Worm (Caenorhabditis elegans) whole organism, L4 larva: ENCODE measurements around the gene T01D3.6.

Source experiments
- D1046.2 ChIP-seq: fragments of 200-800 bp; sonication (Bioruptor generic); IDR thresholded peaks from 2 replicates; pipeline ENCODE4 v1.3.6; 2022; ENCODE audit warnings: missing genetic modification characterization, missing compliant biosample characterization
- F37D6.2 ChIP-seq: sonication (generic microtip); optimal IDR thresholded peaks from 2 replicates; lab custom pipeline; 2016; ENCODE audit warnings: mild to moderate bottlenecking, missing genetic modification characterization, missing compliant biosample characterization
- F49E8.2 ChIP-seq: sonication (generic microtip); optimal IDR thresholded peaks from 2 replicates; lab custom pipeline; 2016; ENCODE audit warnings: missing compliant biosample characterization, mild to moderate bottlenecking, missing genetic modification characterization, borderline replicate concordance
- R02D3.7 ChIP-seq: fragments of 150-350 bp; sonication (generic microtip); optimal IDR thresholded peaks from 3 replicates; lab custom pipeline; 2014; ENCODE audit warnings: missing biosample characterization, missing genetic modification characterization
- T20F7.1 ChIP-seq: fragments of 200-800 bp; sonication (Bioruptor generic); optimal IDR thresholded peaks from 2 replicates; lab custom pipeline; 2018; ENCODE audit warnings: mild to moderate bottlenecking, missing genetic modification characterization, missing compliant biosample characterization
- T26A8.4 ChIP-seq: fragments of 200-800 bp; sonication (Bioruptor generic); IDR thresholded peaks from 2 replicates; pipeline ENCODE4 v1.3.6; 2022; ENCODE audit warnings: missing genetic modification characterization, missing compliant biosample characterization
- Y48G9A.11 ChIP-seq: fragments of 200-800 bp; sonication (Bioruptor generic); IDR thresholded peaks from 2 replicates; pipeline ENCODE4 v1.3.6; 2022; ENCODE audit warnings: missing genetic modification reagents, missing genetic modification characterization, missing compliant biosample characterization
- Y5F2A.4 ChIP-seq: fragments of 200-800 bp; sonication (Bioruptor generic); optimal IDR thresholded peaks from 2 replicates; lab custom pipeline; 2018; ENCODE audit warnings: mild to moderate bottlenecking, missing genetic modification characterization, missing compliant biosample characterization
- ZK337.2 ChIP-seq: fragments of 200-800 bp; sonication (Bioruptor generic); IDR thresholded peaks from 2 replicates; pipeline ENCODE4 v1.3.6; 2022; ENCODE audit warnings: missing genetic modification reagents, missing genetic modification characterization, missing compliant biosample characterization
- ceh-28 ChIP-seq: fragments of 150-350 bp; optimal IDR thresholded peaks from 2 replicates; lab custom pipeline; 2014; ENCODE audit warnings: missing biosample characterization, missing genetic modification reagents, missing genetic modification characterization
- ceh-32 ChIP-seq: sonication (generic microtip); optimal IDR thresholded peaks from 2 replicates; lab custom pipeline; 2016; ENCODE audit warnings: mild to moderate bottlenecking, missing genetic modification characterization, missing compliant biosample characterization; ENCODE audit not compliant: poor library complexity
- ceh-82 ChIP-seq: sonication (generic microtip); optimal IDR thresholded peaks from 2 replicates; lab custom pipeline; 2017; ENCODE audit warnings: missing biosample characterization, missing genetic modification characterization
- ces-1 ChIP-seq: fragments of 150-350 bp; sonication (generic microtip); optimal IDR thresholded peaks from 4 replicates; lab custom pipeline; 2014; ENCODE audit warnings: missing biosample characterization, missing genetic modification reagents, missing genetic modification characterization
- ctbp-1 ChIP-seq: fragments of 200-800 bp; sonication (Bioruptor generic); IDR thresholded peaks from 2 replicates; pipeline ENCODE4 v1.3.6; 2022; ENCODE audit warnings: missing genetic modification reagents, missing genetic modification characterization, missing compliant biosample characterization
- duxl-1 ChIP-seq: sonication (generic microtip); optimal IDR thresholded peaks from 2 replicates; lab custom pipeline; 2016; ENCODE audit warnings: mild to moderate bottlenecking, missing genetic modification characterization, moderate library complexity, missing compliant biosample characterization; ENCODE audit not compliant: poor library complexity
- egl-27 ChIP-seq: sonication (generic microtip); optimal IDR thresholded peaks from 3 replicates; lab custom pipeline; 2017; ENCODE audit warnings: missing biosample characterization, missing genetic modification reagents, missing genetic modification characterization
- gei-8 ChIP-seq: fragments of 200-800 bp; sonication (Bioruptor generic); optimal IDR thresholded peaks from 2 replicates; lab custom pipeline; 2018; ENCODE audit warnings: mild to moderate bottlenecking, missing genetic modification characterization, missing compliant biosample characterization
- hif-1 ChIP-seq, 2 experiments: sonication (generic microtip); optimal IDR thresholded peaks; 2 replicates each; lab custom pipeline; 2016 to 2017; ENCODE audit warnings: missing compliant biosample characterization in 2 of 2, missing genetic modification characterization in 2 of 2, missing genetic modification reagents in 2 of 2, missing genotype in 2 of 2, mild to moderate bottlenecking in 1 of 2
- hlh-11 ChIP-seq: fragments of 200-800 bp; sonication (Bioruptor generic); optimal IDR thresholded peaks from 2 replicates; lab custom pipeline; 2018; ENCODE audit warnings: mild to moderate bottlenecking, missing genetic modification characterization, missing compliant biosample characterization
- hlh-30 ChIP-seq: sonication (generic microtip); optimal IDR thresholded peaks from 2 replicates; lab custom pipeline; 2017; ENCODE audit warnings: antibody characterized with exemption, mild to moderate bottlenecking, missing genetic modification characterization, missing compliant biosample characterization; ENCODE audit not compliant: insufficient read depth
- hmg-1.1 ChIP-seq: fragments of 200-800 bp; sonication (Bioruptor generic); IDR thresholded peaks from 2 replicates; pipeline ENCODE4 v1.3.6; 2022; ENCODE audit warnings: missing genetic modification reagents, missing genetic modification characterization, missing compliant biosample characterization
- jun-1 ChIP-seq: fragments of 150-350 bp; optimal IDR thresholded peaks from 2 replicates; lab custom pipeline; 2014; ENCODE audit warnings: missing biosample characterization, missing genetic modification reagents, missing genetic modification characterization
- lim-7 ChIP-seq: fragments of 200-800 bp; sonication (Bioruptor generic); IDR thresholded peaks from 2 replicates; pipeline ENCODE4 v1.3.6; 2022; ENCODE audit warnings: missing genetic modification characterization, missing compliant biosample characterization
- lin-13 ChIP-seq: fragments of 150-350 bp; optimal IDR thresholded peaks from 2 replicates; lab custom pipeline; 2014; ENCODE audit warnings: missing biosample characterization, missing genetic modification reagents, missing genetic modification characterization
- lin-29 ChIP-seq: fragments of 200-800 bp; sonication (Bioruptor generic); IDR thresholded peaks from 2 replicates; pipeline ENCODE4 v1.3.6; 2022; ENCODE audit warnings: missing genetic modification reagents, missing genetic modification characterization, missing compliant biosample characterization
- lin-38 ChIP-seq: fragments of 200-800 bp; sonication (Bioruptor generic); IDR thresholded peaks from 2 replicates; pipeline ENCODE4 v1.3.6; 2022; ENCODE audit warnings: missing genetic modification reagents, missing genetic modification characterization, missing compliant biosample characterization
- lir-3 ChIP-seq: sonication (generic microtip); optimal IDR thresholded peaks from 2 replicates; lab custom pipeline; 2016; ENCODE audit warnings: mild to moderate bottlenecking, missing genetic modification characterization, missing compliant biosample characterization
- madf-9 ChIP-seq: fragments of 200-800 bp; sonication (Bioruptor generic); conservative IDR thresholded peaks from 2 replicates; pipeline ENCODE4 v1.3.6; 2022; ENCODE audit warnings: missing genetic modification reagents, missing genetic modification characterization, missing compliant biosample characterization
- mxl-2 ChIP-seq: fragments of 200-800 bp; sonication (Bioruptor generic); conservative IDR thresholded peaks from 2 replicates; pipeline ENCODE4 v1.3.6; 2022; ENCODE audit warnings: missing genetic modification reagents, missing genetic modification characterization, missing compliant biosample characterization
- mxl-3 ChIP-seq: fragments of 200-800 bp; sonication (Bioruptor generic); optimal IDR thresholded peaks from 2 replicates; lab custom pipeline; 2018; ENCODE audit warnings: mild to moderate bottlenecking, missing genetic modification characterization, missing compliant biosample characterization
- nhr-10 ChIP-seq: fragments of 150-350 bp; optimal IDR thresholded peaks from 2 replicates; lab custom pipeline; 2014; ENCODE audit warnings: missing biosample characterization, missing genetic modification characterization
- nhr-11 ChIP-seq: fragments of 150-350 bp; optimal IDR thresholded peaks from 2 replicates; lab custom pipeline; 2014; ENCODE audit warnings: missing biosample characterization, missing genetic modification characterization
- nhr-111 ChIP-seq: fragments of 200-800 bp; sonication (Bioruptor generic); optimal IDR thresholded peaks from 2 replicates; lab custom pipeline; 2018; ENCODE audit warnings: mild to moderate bottlenecking, missing genetic modification characterization, missing compliant biosample characterization
- nhr-25 ChIP-seq: sonication (generic microtip); optimal IDR thresholded peaks from 2 replicates; lab custom pipeline; 2017; ENCODE audit warnings: missing genetic modification characterization, mild to moderate bottlenecking, missing compliant biosample characterization, antibody characterized with exemption, moderate library complexity, borderline replicate concordance; ENCODE audit not compliant: insufficient read depth
- nhr-28 ChIP-seq: fragments of 150-350 bp; optimal IDR thresholded peaks from 2 replicates; lab custom pipeline; 2014; ENCODE audit warnings: missing biosample characterization, missing genetic modification characterization
- nhr-42 ChIP-seq: fragments of 200-800 bp; sonication (Bioruptor generic); IDR thresholded peaks from 2 replicates; pipeline ENCODE4 v1.3.6; 2022; ENCODE audit warnings: missing genetic modification characterization, missing compliant biosample characterization
- nhr-6 ChIP-seq: fragments of 150-350 bp; optimal IDR thresholded peaks from 2 replicates; lab custom pipeline; 2014; ENCODE audit warnings: missing biosample characterization, missing genetic modification characterization
- nhr-76 ChIP-seq: fragments of 150-350 bp; optimal IDR thresholded peaks from 2 replicates; lab custom pipeline; 2014; ENCODE audit warnings: missing biosample characterization, missing genetic modification characterization
- pqm-1 ChIP-seq: sonication (generic microtip); optimal IDR thresholded peaks from 2 replicates; lab custom pipeline; 2017; ENCODE audit warnings: missing biosample characterization, missing genetic modification characterization
- rbr-2 ChIP-seq: sonication (generic microtip); optimal IDR thresholded peaks from 2 replicates; lab custom pipeline; 2016; ENCODE audit warnings: missing genotype, missing genetic modification characterization, missing compliant biosample characterization
- saeg-2 ChIP-seq: fragments of 200-800 bp; sonication (Bioruptor generic); IDR thresholded peaks from 2 replicates; pipeline ENCODE4 v1.3.6; 2022; ENCODE audit warnings: missing genetic modification reagents, missing genetic modification characterization, missing compliant biosample characterization
- sdz-12 ChIP-seq: fragments of 200-800 bp; sonication (Bioruptor generic); optimal IDR thresholded peaks from 2 replicates; lab custom pipeline; 2018; ENCODE audit warnings: mild to moderate bottlenecking, missing genetic modification characterization, missing compliant biosample characterization
- skn-1 ChIP-seq: fragments of 150-350 bp; optimal IDR thresholded peaks from 2 replicates; lab custom pipeline; 2014; ENCODE audit warnings: missing biosample characterization, missing genetic modification characterization
- snpc-4 ChIP-seq: fragments of 150-350 bp; optimal IDR thresholded peaks from 2 replicates; lab custom pipeline; 2014; ENCODE audit warnings: missing biosample characterization, missing genetic modification characterization
- tra-1 ChIP-seq: fragments of 200-800 bp; sonication (Bioruptor generic); IDR thresholded peaks from 2 replicates; pipeline ENCODE4 v1.3.6; 2022; ENCODE audit warnings: missing genetic modification reagents, missing genetic modification characterization, missing compliant biosample characterization
- unc-39 ChIP-seq: sonication (generic microtip); optimal IDR thresholded peaks from 2 replicates; lab custom pipeline; 2017; ENCODE audit warnings: missing biosample characterization, missing genetic modification characterization
- unc-62 ChIP-seq, 3 experiments: fragments of 150-350 bp in 1 of 3; sonication (generic microtip); optimal IDR thresholded peaks in 2 of 3; peaks in 1 of 3; 1 replicate in 1 of 3; 2 replicates in 2 of 3; lab custom pipeline; 2014 to 2017; ENCODE audit warnings: missing biosample characterization in 3 of 3, missing genetic modification characterization in 3 of 3, missing genetic modification reagents in 3 of 3, missing genotype in 1 of 3
- zag-1 ChIP-seq: fragments of 150-350 bp; optimal IDR thresholded peaks from 2 replicates; lab custom pipeline; 2014; ENCODE audit warnings: missing biosample characterization, missing genetic modification characterization
- zfp-2 ChIP-seq: sonication (generic microtip); optimal IDR thresholded peaks from 2 replicates; lab custom pipeline; 2016; ENCODE audit warnings: mild to moderate bottlenecking, missing genetic modification characterization, missing compliant biosample characterization
- zfp-3 ChIP-seq: fragments of 200-800 bp; sonication (Bioruptor generic); conservative IDR thresholded peaks from 2 replicates; pipeline ENCODE4 v1.3.6; 2022; ENCODE audit warnings: missing genetic modification reagents, missing genetic modification characterization, missing compliant biosample characterization
- zip-2 ChIP-seq: fragments of 150-350 bp; optimal IDR thresholded peaks from 2 replicates; lab custom pipeline; 2014; ENCODE audit warnings: missing biosample characterization, missing genetic modification characterization

Gene T01D3.6

ce11 chrV:13678542-13678941 is 38.1 kb upstream of the T01D3.6 start, which contains the start of the genes tag-65 and ccz-1:
Gene tag-65 (minus strand): TSS chrV:13678587.
Gene ccz-1 (plus strand): TSS chrV:13678875.
- TF ChIP-seq lin-29 (GFP tag; lab: Robert Waterston, UW) (no peak), unc-62 (GFP tag; optimal IDR thresholded peaks at IDR 0.05 in 1 of 2; lab: Kevin White, UChicago) (no peak), unc-62 (tag; optimal IDR thresholded peaks at IDR 0.05; lab: Kevin White, UChicago) (no peak), hlh-30 (tag; lab: Kevin White, UChicago) (no peak), ZK337.2 (GFP tag; lab: Robert Waterston, UW) (no peak), D1046.2 (GFP tag; lab: Robert Waterston, UW) (no peak), nhr-10 (tag; lab: Kevin White, UChicago) (no peak), ctbp-1 (peak; percentile 73; the same call in 1 of the 2 replicates), R02D3.7 (no peak), zag-1 (tag; lab: Kevin White, UChicago) (no peak), F37D6.2 (tag; lab: Kevin White, UChicago) (peak; percentile 76), pqm-1 (tag; lab: Kevin White, UChicago) (no peak), zip-2 (no peak), zfp-2 (tag; lab: Kevin White, UChicago) (no peak), unc-39 (tag; lab: Kevin White, UChicago) (no peak), nhr-42 (GFP tag; lab: Robert Waterston, UW) (no peak), saeg-2 (no peak), hif-1 (tag; optimal IDR thresholded peaks at IDR 0.05; lab: Kevin White, UChicago) (no peak), rbr-2 (peak; percentile 78), skn-1 (no peak), snpc-4 (tag; lab: Kevin White, UChicago) (no peak), egl-27 (no peak), hlh-11 (tag; lab: Kevin White, UChicago) (peak; percentile 73), lin-13 (peak; percentile 40), nhr-6 (tag; lab: Kevin White, UChicago) (peak; percentile 94), duxl-1 (tag; lab: Kevin White, UChicago) (peak; percentile 75), ces-1 (GFP tag; lab: Kevin White, UChicago) (no peak), jun-1 (peak; percentile 41), lim-7 (GFP tag; lab: Robert Waterston, UW) (no peak), madf-9 (GFP tag; lab: Robert Waterston, UW) (no peak), nhr-28 (tag; lab: Kevin White, UChicago) (peak; percentile 49), nhr-11 (peak; percentile 38), mxl-2 (GFP tag; lab: Robert Waterston, UW) (no peak), T20F7.1 (GFP tag; lab: Kevin White, UChicago) (peak; percentile 85), lin-38 (GFP tag; lab: Robert Waterston, UW) (peak; percentile 90), nhr-25 (tag; lab: Kevin White, UChicago) (no peak), nhr-76 (no peak), hmg-1.1 (peak; percentile 77; the same call in 1 of the 2 replicates), Y48G9A.11 (0 out of 2 replicates have a peak, but pooled peaks have one; percentile 49), ceh-32 (tag; lab: Kevin White, UChicago) (no peak), ceh-82 (no peak), lir-3 (tag; lab: Kevin White, UChicago) (no peak), nhr-111 (no peak), tra-1 (no peak), zfp-3 (GFP tag; lab: Robert Waterston, UW) (no peak), mxl-3 (no peak), ceh-28 (no peak), sdz-12 (GFP tag; lab: Kevin White, UChicago) (no peak), F49E8.2 (tag; lab: Kevin White, UChicago) (peak; percentile 72), Y5F2A.4 (GFP tag; lab: Kevin White, UChicago) (no peak), T26A8.4 (peak; percentile 87), gei-8 (GFP tag; lab: Kevin White, UChicago) (no peak)
